Worm (Caenorhabditis elegans): ENCODE results near the gene T02H6.10.

Gene T02H6.10

ce11 chrII:709081-709480 lies 28.6 kb upstream of the T02H6.10 start, which contains the start of gene T02H6.1:
TSS of gene T02H6.1 (plus strand) at chrII:709381.
- no peak for TF ChIP-seq ces-1 (GFP tag; optimal IDR thresholded peaks at IDR 0.05)
- no peak for TF ChIP-seq nhr-41 (GFP tag; IDR thresholded peaks at IDR 0.05)
- TF ChIP-seq nhr-111 (GFP tag; optimal IDR thresholded peaks at IDR 0.05) = no peak
- TF ChIP-seq nhr-48 (tag; optimal IDR thresholded peaks at IDR 0.05) = no peak
- TF ChIP-seq mdt-29 (GFP tag; IDR thresholded peaks at IDR 0.05) = no peak
- TF ChIP-seq lin-15B (tag; optimal IDR thresholded peaks at IDR 0.05) = no peak
- TF ChIP-seq nhr-77 (tag; optimal IDR thresholded peaks at IDR 0.05) = no peak
- TF ChIP-seq T20F7.1 (GFP tag; optimal IDR thresholded peaks at IDR 0.05) = no peak
- no peak for TF ChIP-seq F37D6.2 (tag; optimal IDR thresholded peaks at IDR 0.05)
- no peak for TF ChIP-seq snpc-4 (tag; optimal IDR thresholded peaks at IDR 0.05)
- no peak for TF ChIP-seq duxl-1 (tag; optimal IDR thresholded peaks at IDR 0.05; ENCODE audit: poor library complexity)
- no peak for TF ChIP-seq mes-2 (tag; optimal IDR thresholded peaks at IDR 0.05; ENCODE audit: poor library complexity, severe bottlenecking)

ce11 chrII:701371-702139 lies 21.0 kb upstream of the T02H6.10 start, which contains the start of gene thoc-1:
TSS of gene thoc-1 (plus strand) at chrII:702107.
- TF ChIP-seq tra-1 (GFP tag; IDR thresholded peaks at IDR 0.05) (no peak), daf-16 (GFP tag; optimal IDR thresholded peaks at IDR 0.05) (no peak), daf-16 (tag; optimal IDR thresholded peaks at IDR 0.05) (peak; percentile 3), ceh-62 (tag; optimal IDR thresholded peaks at IDR 0.05) (no peak), T20F7.1 (GFP tag; optimal IDR thresholded peaks at IDR 0.05) (peak; percentile 93), Y48G9A.11 (GFP tag; IDR thresholded peaks at IDR 0.05) (0 out of 2 replicates have a peak, but pooled peaks have one; percentile 19)

- TF ChIP-seq madf-5 (GFP tag; IDR thresholded peaks at IDR 0.05) (no peak), cey-2 (tag; optimal IDR thresholded peaks at IDR 0.05; ENCODE audit: borderline replicate concordance, insufficient read depth) (no peak), dmd-9 (GFP tag; IDR thresholded peaks at IDR 0.05) (no peak), mdt-29 (GFP tag; IDR thresholded peaks at IDR 0.05) (no peak), ztf-7 (tag; optimal IDR thresholded peaks at IDR 0.05) (no peak), Y48G9A.11 (GFP tag; IDR thresholded peaks at IDR 0.05) (no peak), zfp-2 (tag; optimal IDR thresholded peaks at IDR 0.05) (no peak), ceh-20 (GFP tag; IDR thresholded peaks at IDR 0.05) (no peak), sdz-12 (GFP tag; optimal IDR thresholded peaks at IDR 0.05) (no peak), snpc-4 (tag; optimal IDR thresholded peaks at IDR 0.05) (no peak), mxl-3 (GFP tag; optimal IDR thresholded peaks at IDR 0.05) (no peak), snpc-1.2 (GFP tag; IDR thresholded peaks at IDR 0.05) (no peak), pha-4 (GFP tag; IDR thresholded peaks at IDR 0.05) (no peak), pha-4 (tag; optimal IDR thresholded peaks at IDR 0.05) (no peak)
These were observed 20.5 kb upstream of the T02H6.10 start, which contains the start of gene T02H6.11 for ce11 chrII:701025-701370. TSS of gene T02H6.11 (minus strand) at chrII:701125.

ce11 chrII:698453-698852 lies 17.9 kb upstream of the T02H6.10 start:
- 0 out of 2 replicates have a peak, but pooled peaks have one; percentile 13 for TF ChIP-seq ceh-44 (GFP tag; IDR thresholded peaks at IDR 0.05)
- TF ChIP-seq dmd-8 (GFP tag; IDR thresholded peaks at IDR 0.05) = peak; percentile 44; the same call in 1 of the 2 replicates
- peak; percentile 73 for TF ChIP-seq set-16 (GFP tag; IDR thresholded peaks at IDR 0.05)
- TF ChIP-seq egl-43 (GFP tag; IDR thresholded peaks at IDR 0.05) = peak; percentile 59; the same call in 1 of the 2 replicates
- TF ChIP-seq saeg-2 (GFP tag; IDR thresholded peaks at IDR 0.05) = 0 out of 2 replicates have a peak, but pooled peaks have one; percentile 33
- peak; percentile 42; the same call in 1 of the 2 replicates for TF ChIP-seq lim-7 (GFP tag; IDR thresholded peaks at IDR 0.05)
- 0 out of 2 replicates have a peak, but pooled peaks have one; percentile 12 for TF ChIP-seq D1046.2 (GFP tag; IDR thresholded peaks at IDR 0.05)
